Worm (Caenorhabditis elegans): ENCODE data around the gene emc-5.

Gene emc-5

ce11 chrII:11484600-11484999 is 12.0 kb upstream of the emc-5 start (continued):
- TF ChIP-seq hlh-11 (tag; optimal IDR thresholded peaks at IDR 0.05) (peak; percentile 73), dpl-1 (GFP tag; optimal IDR thresholded peaks at IDR 0.05) (peak; percentile 46), F44E2.7 (GFP tag; IDR thresholded peaks at IDR 0.05) (peak; percentile 96)

ce11 chrII:11485200-11485599 is 11.4 kb upstream of the emc-5 start, which contains the start of gene twk-5:
TSS of gene twk-5 (minus strand) at chrII:11485300.
- peak; percentile 73 for TF ChIP-seq ama-1 (optimal IDR thresholded peaks at IDR 0.05)
- no peak for TF ChIP-seq duxl-1 (tag; optimal IDR thresholded peaks at IDR 0.05; ENCODE audit: poor library complexity)
- TF ChIP-seq set-16 (GFP tag; IDR thresholded peaks at IDR 0.05) = no peak
- no peak for TF ChIP-seq lin-13 (GFP tag; optimal IDR thresholded peaks at IDR 0.05)

- TF ChIP-seq dve-1 (tag; optimal IDR thresholded peaks at IDR 0.05; ENCODE audit: insufficient read depth) = peak; percentile 12
- TF ChIP-seq nhr-11 (tag; optimal IDR thresholded peaks at IDR 0.05) = no peak
Observed at ce11 chrII:11486698-11487234, 9.8 kb upstream of the emc-5 start, which contains the start of gene ttr-18. TSS of gene ttr-18 (minus strand) at chrII:11486748.

ce11 chrII:11487999-11488398 is 8.6 kb upstream of the emc-5 start, which contains the start of gene B0334.13:
TSS of gene B0334.13 (plus strand) at chrII:11488299.
- TF ChIP-seq nhr-42 (GFP tag; IDR thresholded peaks at IDR 0.05) = no peak
- TF ChIP-seq nhr-28 (tag; optimal IDR thresholded peaks at IDR 0.05) = no peak
- no peak for TF ChIP-seq spr-3 (GFP tag; optimal IDR thresholded peaks at IDR 0.05)
- no peak for TF ChIP-seq nhr-111 (GFP tag; optimal IDR thresholded peaks at IDR 0.05)
- TF ChIP-seq snpc-4 (tag; optimal IDR thresholded peaks at IDR 0.05) = no peak
- peak in 1 of 2 experiments; percentile 21 for TF ChIP-seq unc-62 (GFP tag; optimal IDR thresholded peaks at IDR 0.05 in 1 of 2)
- no peak for TF ChIP-seq unc-62 (tag; optimal IDR thresholded peaks at IDR 0.05)
- TF ChIP-seq daf-8 (GFP tag; IDR thresholded peaks at IDR 0.05) = no peak
- no peak for TF ChIP-seq T26A8.4 (GFP tag; IDR thresholded peaks at IDR 0.05)
- no peak for TF ChIP-seq pha-4 (GFP tag; IDR thresholded peaks at IDR 0.05)
- TF ChIP-seq pha-4 (tag; optimal IDR thresholded peaks at IDR 0.05) = no peak

- TF ChIP-seq hlh-30 (tag; optimal IDR thresholded peaks at IDR 0.05; ENCODE audit: insufficient read depth) = peak; percentile 43
- no peak for TF ChIP-seq cey-2 (tag; optimal IDR thresholded peaks at IDR 0.05; ENCODE audit: borderline replicate concordance, insufficient read depth)
- no peak for TF ChIP-seq fos-1 (tag; optimal IDR thresholded peaks at IDR 0.05)
- peak; percentile 71 for TF ChIP-seq dve-1 (tag; optimal IDR thresholded peaks at IDR 0.05; ENCODE audit: insufficient read depth)
- TF ChIP-seq mdl-1 (tag; optimal IDR thresholded peaks at IDR 0.05) = no peak
- peak in 1 of 2 experiments; percentile 56 for TF ChIP-seq lsy-2 (tag; optimal IDR thresholded peaks at IDR 0.05)
- TF ChIP-seq dmd-6 (GFP tag; IDR thresholded peaks at IDR 0.05) = peak; percentile 64
- no peak for TF ChIP-seq ZK337.2 (GFP tag; IDR thresholded peaks at IDR 0.05)
- TF ChIP-seq R02D3.7 (tag; optimal IDR thresholded peaks at IDR 0.05) = no peak
- TF ChIP-seq ctbp-1 (GFP tag; IDR thresholded peaks at IDR 0.05) = no peak
- no peak for TF ChIP-seq unc-39 (tag; optimal IDR thresholded peaks at IDR 0.05)
- no peak for TF ChIP-seq ceh-20 (GFP tag; IDR thresholded peaks at IDR 0.05)
- peak; percentile 48 for TF ChIP-seq nhr-48 (tag; optimal IDR thresholded peaks at IDR 0.05)
- TF ChIP-seq madf-5 (GFP tag; IDR thresholded peaks at IDR 0.05) = no peak
- no peak for TF ChIP-seq nhr-41 (GFP tag; IDR thresholded peaks at IDR 0.05)
- peak; percentile 34 for TF ChIP-seq mes-2 (tag; optimal IDR thresholded peaks at IDR 0.05; ENCODE audit: poor library complexity, severe bottlenecking)
- no peak for TF ChIP-seq zag-1 (tag; optimal IDR thresholded peaks at IDR 0.05)
- TF ChIP-seq mxl-2 (GFP tag; conservative IDR thresholded peaks at IDR 0.05) = no peak
- TF ChIP-seq F26F4.8 (GFP tag; conservative IDR thresholded peaks at IDR 0.05) = no peak
- no peak for TF ChIP-seq ztf-7 (tag; optimal IDR thresholded peaks at IDR 0.05)
- TF ChIP-seq nhr-28 (tag; optimal IDR thresholded peaks at IDR 0.05) = peak; percentile 46
- TF ChIP-seq lin-13 (GFP tag; optimal IDR thresholded peaks at IDR 0.05) = peak; percentile 15
- TF ChIP-seq jun-1 (tag; optimal IDR thresholded peaks at IDR 0.05) = peak; percentile 35
- no peak for TF ChIP-seq aly-2 (tag; optimal IDR thresholded peaks at IDR 0.05)
- TF ChIP-seq zfp-2 (tag; optimal IDR thresholded peaks at IDR 0.05) = no peak
- TF ChIP-seq tra-1 (GFP tag; IDR thresholded peaks at IDR 0.05) = no peak
- no peak for TF ChIP-seq duxl-1 (tag; optimal IDR thresholded peaks at IDR 0.05; ENCODE audit: poor library complexity)
- TF ChIP-seq aha-1 (tag) = peak; percentile 59
Observed at ce11 chrII:11492843-11493242, 3.7 kb upstream of the emc-5 start, which contains the start of gene hacl-1. TSS of gene hacl-1 (minus strand) at chrII:11492963.
